Fruit fly (Drosophila melanogaster) whole organism, embryonic: ENCODE data around the gene IntS14.

Source experiments
- Adf1 ChIP-seq: fragments of 200-800 bp; sonication (Bioruptor generic); IDR thresholded peaks from 2 replicates; pipeline ENCODE4 v1.3.6; 2022; ENCODE audit warnings: missing biosample characterization, missing genetic modification characterization
- Atf6 ChIP-seq: fragments of 200-800 bp; sonication (Bioruptor generic); IDR thresholded peaks from 2 replicates; pipeline ENCODE4 v1.3.6; 2022; ENCODE audit warnings: missing biosample characterization, missing genetic modification characterization
- B-H2 ChIP-seq: fragments of 200-800 bp; sonication (Bioruptor generic); optimal IDR thresholded peaks from 2 replicates; lab custom pipeline; 2018; ENCODE audit warnings: missing biosample characterization, mild to moderate bottlenecking, missing genetic modification characterization
- Bgb ChIP-seq: fragments of 200-800 bp; sonication (Bioruptor generic); IDR thresholded peaks from 2 replicates; pipeline ENCODE4 v1.3.6; 2022; ENCODE audit warnings: missing biosample characterization, missing genetic modification characterization; ENCODE audit not compliant: partially characterized antibody
- CG10543 ChIP-seq: fragments of 200-800 bp; sonication (Bioruptor generic); optimal IDR thresholded peaks from 3 replicates; lab custom pipeline; 2017; ENCODE audit warnings: missing biosample characterization, mild to moderate bottlenecking, missing genetic modification characterization, moderate library complexity
- CG10654 ChIP-seq: fragments of 200-800 bp; sonication (Bioruptor generic); optimal IDR thresholded peaks from 2 replicates; lab custom pipeline; 2016; ENCODE audit warnings: missing biosample characterization, missing genetic modification characterization
- CG10979 ChIP-seq: fragments of 200-800 bp; sonication (Bioruptor generic); optimal IDR thresholded peaks from 2 replicates; lab custom pipeline; 2018; ENCODE audit warnings: missing biosample characterization, mild to moderate bottlenecking, missing genetic modification characterization, moderate library complexity
- CG11398 ChIP-seq: fragments of 200-800 bp; sonication (Bioruptor generic); optimal IDR thresholded peaks from 2 replicates; lab custom pipeline; 2016; ENCODE audit warnings: missing biosample characterization, missing genetic modification characterization
- CG14710 ChIP-seq: fragments of 200-800 bp; sonication (Bioruptor generic); optimal IDR thresholded peaks from 3 replicates; lab custom pipeline; 2019; ENCODE audit warnings: missing biosample characterization, mild to moderate bottlenecking, missing genetic modification characterization, moderate library complexity
- CG17361 ChIP-seq: fragments of 200-800 bp; sonication (Bioruptor generic); IDR thresholded peaks from 3 replicates; pipeline ENCODE4 v1.3.6; 2022; ENCODE audit warnings: missing biosample characterization, missing genetic modification characterization
- CG1792 ChIP-seq: fragments of 200-800 bp; sonication (Bioruptor generic); optimal IDR thresholded peaks from 2 replicates; lab custom pipeline; 2016; ENCODE audit warnings: missing biosample characterization, missing genetic modification characterization
- CG2129 ChIP-seq: fragments of 200-800 bp; sonication (Bioruptor generic); IDR thresholded peaks from 2 replicates; pipeline ENCODE4 v1.3.6; 2022; ENCODE audit warnings: missing biosample characterization, missing genetic modification characterization; ENCODE audit not compliant: partially characterized antibody
- CG2199 ChIP-seq: fragments of 200-800 bp; sonication (Bioruptor generic); IDR thresholded peaks from 3 replicates; pipeline ENCODE4 v1.3.6; 2022; ENCODE audit warnings: missing biosample characterization, missing genetic modification characterization
- CG2202 ChIP-seq: fragments of 200-800 bp; sonication (Bioruptor generic); optimal IDR thresholded peaks from 2 replicates; lab custom pipeline; 2018; ENCODE audit warnings: missing biosample characterization, mild to moderate bottlenecking, missing genetic modification characterization
- CG30431 ChIP-seq: fragments of 200-800 bp; sonication (Bioruptor generic); optimal IDR thresholded peaks from 2 replicates; lab custom pipeline; 2017; ENCODE audit warnings: missing biosample characterization, missing genetic modification characterization
- CG33557 ChIP-seq: fragments of 200-800 bp; sonication (Bioruptor generic); optimal IDR thresholded peaks from 2 replicates; lab custom pipeline; 2019; ENCODE audit warnings: missing biosample characterization, mild to moderate bottlenecking, missing genetic modification characterization, moderate library complexity
- CG4424 ChIP-seq: fragments of 200-800 bp; sonication (Bioruptor generic); optimal IDR thresholded peaks from 3 replicates; lab custom pipeline; 2016; ENCODE audit warnings: missing biosample characterization, missing genetic modification characterization
- CG6254 ChIP-seq: fragments of 200-800 bp; sonication (Bioruptor generic); optimal IDR thresholded peaks from 3 replicates; lab custom pipeline; 2017; ENCODE audit warnings: mild to moderate bottlenecking, missing biosample characterization, missing genetic modification reagents, missing genetic modification characterization
- CG6689 ChIP-seq: fragments of 200-800 bp; sonication (Bioruptor generic); IDR thresholded peaks from 2 replicates; pipeline ENCODE4 v1.3.6; 2022; ENCODE audit warnings: missing biosample characterization, missing genetic modification characterization
- CG6854 ChIP-seq: fragments of 200-800 bp; sonication (Bioruptor generic); optimal IDR thresholded peaks from 3 replicates; lab custom pipeline; 2017; ENCODE audit warnings: missing biosample characterization, mild to moderate bottlenecking, missing genetic modification characterization
- CG8765 ChIP-seq: fragments of 200-800 bp; sonication (Bioruptor generic); IDR thresholded peaks from 2 replicates; pipeline ENCODE4 v1.3.6; 2022; ENCODE audit warnings: missing biosample characterization, missing genetic modification characterization
- CG8924 ChIP-seq: fragments of 200-800 bp; optimal IDR thresholded peaks from 3 replicates; lab custom pipeline; 2019; ENCODE audit warnings: missing biosample characterization, mild to moderate bottlenecking, missing genetic modification characterization, moderate library complexity
- Gug ChIP-seq: fragments of 200-800 bp; sonication (Bioruptor generic); IDR thresholded peaks from 4 replicates; pipeline ENCODE4 v1.3.6; 2022; ENCODE audit warnings: missing biosample characterization, missing genetic modification characterization
- Hmx ChIP-seq: fragments of 200-800 bp; sonication (Bioruptor generic); optimal IDR thresholded peaks from 2 replicates; lab custom pipeline; 2016; ENCODE audit warnings: missing biosample characterization, missing genetic modification characterization
- MTF-1 ChIP-seq: fragments of 200-800 bp; sonication (Bioruptor generic); optimal IDR thresholded peaks from 2 replicates; lab custom pipeline; 2018; ENCODE audit warnings: missing biosample characterization, mild to moderate bottlenecking, missing genetic modification characterization, borderline replicate concordance
- NC2β ChIP-seq: fragments of 200-800 bp; sonication (Bioruptor generic); optimal IDR thresholded peaks from 2 replicates; lab custom pipeline; 2016; ENCODE audit warnings: missing biosample characterization, missing genetic modification characterization
- Oli ChIP-seq: fragments of 200-800 bp; sonication (Bioruptor generic); optimal IDR thresholded peaks from 2 replicates; lab custom pipeline; 2018; ENCODE audit warnings: missing biosample characterization, mild to moderate bottlenecking, missing genetic modification characterization, moderate library complexity
- Opbp ChIP-seq: fragments of 200-800 bp; sonication (Bioruptor generic); IDR thresholded peaks from 3 replicates; pipeline ENCODE4 v1.3.6; 2022; ENCODE audit warnings: missing biosample characterization, missing genetic modification characterization; ENCODE audit not compliant: partially characterized antibody
- Spps ChIP-seq: fragments of 200-800 bp; sonication (Bioruptor generic); optimal IDR thresholded peaks from 2 replicates; lab custom pipeline; 2018; ENCODE audit warnings: missing biosample characterization, mild to moderate bottlenecking, missing genetic modification characterization
- Ssrp ChIP-seq: fragments of 200-800 bp; sonication (Bioruptor generic); optimal IDR thresholded peaks from 2 replicates; lab custom pipeline; 2018; ENCODE audit warnings: missing biosample characterization, mild to moderate bottlenecking, missing genetic modification characterization, moderate library complexity
- Taf1 ChIP-seq: fragments of 200-800 bp; sonication (Bioruptor generic); IDR thresholded peaks from 2 replicates; pipeline ENCODE4 v1.3.6; 2022; ENCODE audit warnings: missing biosample characterization, missing genetic modification characterization
- ara ChIP-seq: fragments of 200-800 bp; sonication (Bioruptor generic); IDR thresholded peaks from 2 replicates; pipeline ENCODE4 v1.3.6; 2022; ENCODE audit warnings: missing biosample characterization, missing genetic modification characterization
- ci ChIP-seq: fragments of 200-800 bp; sonication (Bioruptor generic); IDR thresholded peaks from 3 replicates; pipeline ENCODE4 v1.3.6; 2022; ENCODE audit warnings: missing biosample characterization, missing genetic modification characterization
- disco-r ChIP-seq: fragments of 200-800 bp; sonication (Bioruptor generic); optimal IDR thresholded peaks from 2 replicates; lab custom pipeline; 2016; ENCODE audit warnings: missing biosample characterization, missing genetic modification characterization
- gce ChIP-seq: fragments of 200-800 bp; sonication (Bioruptor generic); IDR thresholded peaks from 3 replicates; pipeline ENCODE4 v1.3.6; 2022; ENCODE audit warnings: missing biosample characterization, missing genetic modification characterization
- jigr1 ChIP-seq: fragments of 200-800 bp; sonication (Bioruptor generic); IDR thresholded peaks from 3 replicates; pipeline ENCODE4 v1.3.6; 2022; ENCODE audit warnings: missing biosample characterization, missing genetic modification characterization
- kah ChIP-seq: fragments of 200-800 bp; sonication (Bioruptor generic); optimal IDR thresholded peaks from 2 replicates; lab custom pipeline; 2018; ENCODE audit warnings: missing biosample characterization, mild to moderate bottlenecking, missing genetic modification characterization
- kni ChIP-seq: fragments of 200-800 bp; sonication (Bioruptor generic); optimal IDR thresholded peaks from 3 replicates; lab custom pipeline; 2017; ENCODE audit warnings: mild to moderate bottlenecking, missing biosample characterization, missing genetic modification reagents, missing genetic modification characterization
- knrl ChIP-seq: fragments of 200-800 bp; sonication (Bioruptor generic); IDR thresholded peaks from 3 replicates; pipeline ENCODE4 v1.3.6; 2022; ENCODE audit warnings: missing biosample characterization, missing genetic modification characterization; ENCODE audit not compliant: partially characterized antibody
- psq ChIP-seq: fragments of 200-800 bp; sonication (Bioruptor generic); optimal IDR thresholded peaks from 2 replicates; lab custom pipeline; 2017; ENCODE audit warnings: missing biosample characterization, missing genetic modification characterization
- schlank ChIP-seq: fragments of 200-800 bp; sonication (Bioruptor generic); optimal IDR thresholded peaks from 2 replicates; lab custom pipeline; 2018; ENCODE audit warnings: missing biosample characterization, mild to moderate bottlenecking, missing genetic modification characterization
- sens ChIP-seq: fragments of 200-800 bp; sonication (Bioruptor generic); peaks from one replicate; lab custom pipeline; 2016; ENCODE audit warnings: missing biosample characterization, missing genetic modification characterization
- shn ChIP-seq: fragments of 200-800 bp; sonication (Bioruptor generic); optimal IDR thresholded peaks from 3 replicates; lab custom pipeline; 2016; ENCODE audit warnings: missing biosample characterization, missing genetic modification characterization
- slou ChIP-seq: fragments of 200-800 bp; sonication (Bioruptor generic); optimal IDR thresholded peaks from 3 replicates; lab custom pipeline; 2016; ENCODE audit warnings: missing biosample characterization, missing genetic modification characterization
- tna ChIP-seq: fragments of 200-800 bp; sonication (Bioruptor generic); IDR thresholded peaks from 2 replicates; pipeline ENCODE4 v1.3.6; 2022; ENCODE audit warnings: missing biosample characterization, missing genetic modification characterization; ENCODE audit not compliant: partially characterized antibody
- trh ChIP-seq: fragments of 200-800 bp; sonication (Bioruptor generic); optimal IDR thresholded peaks from 2 replicates; lab custom pipeline; 2016; ENCODE audit warnings: missing biosample characterization, missing genetic modification characterization
- unpg ChIP-seq: fragments of 200-800 bp; sonication (Bioruptor generic); optimal IDR thresholded peaks from 3 replicates; lab custom pipeline; 2018; ENCODE audit warnings: missing biosample characterization, mild to moderate bottlenecking, missing genetic modification characterization, moderate library complexity
- vvl ChIP-seq: fragments of 200-800 bp; sonication (Bioruptor generic); IDR thresholded peaks from 2 replicates; pipeline ENCODE4 v1.3.6; 2022; ENCODE audit warnings: missing biosample characterization, missing genetic modification characterization
- z ChIP-seq: fragments of 200-800 bp; sonication (Bioruptor generic); IDR thresholded peaks from 3 replicates; pipeline ENCODE4 v1.3.6; 2022; ENCODE audit warnings: missing biosample characterization, missing genetic modification characterization

IntS14 gene

DNA sequence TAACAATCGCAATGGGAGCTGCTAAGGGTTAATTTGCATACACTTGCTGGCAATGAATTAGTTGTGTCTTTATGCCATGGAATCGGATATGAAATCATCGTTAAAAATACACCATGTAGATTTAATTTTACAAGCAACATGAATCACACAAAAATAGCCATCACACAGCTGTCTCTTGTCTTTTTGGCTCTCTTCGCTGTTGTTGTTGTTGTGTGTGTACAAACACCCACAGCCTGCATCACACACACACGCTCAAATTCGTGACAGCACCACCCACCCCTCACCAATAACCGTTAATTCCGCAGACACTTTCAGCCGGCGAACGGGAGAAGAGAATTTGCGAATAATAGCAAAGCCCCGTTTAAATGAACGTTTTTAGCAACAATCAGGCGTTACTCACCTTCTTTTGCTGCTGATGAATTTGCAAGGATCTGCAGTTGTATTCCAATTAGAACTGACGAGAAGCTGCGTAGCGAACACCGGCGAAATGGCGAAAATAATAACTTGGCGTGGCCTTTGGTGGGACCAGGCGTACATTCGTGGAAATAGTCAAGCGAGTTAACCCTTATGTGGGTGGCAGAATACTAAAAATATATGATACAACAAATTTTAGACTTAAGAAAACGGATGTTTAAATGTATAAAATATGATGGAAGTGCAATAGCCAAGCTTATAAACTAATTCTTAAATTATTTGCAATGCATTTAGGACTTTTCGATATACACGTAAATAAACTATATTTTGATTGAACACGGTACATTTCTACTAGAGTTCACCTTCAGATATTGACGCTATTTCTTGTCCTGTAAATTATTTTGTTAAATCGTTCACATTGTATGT is 6.3 kb upstream of the IntS14 start, which contains the start of gene capt (continued):
- TF ChIP-seq MTF-1 (GFP tag; lab: Kevin White, UChicago) (no peak), knrl (GFP tag; lab: Robert Waterston, UW) (no peak), CG8765 (GFP tag; lab: Robert Waterston, UW) (no peak), ci (GFP tag; lab: Robert Waterston, UW) (peak; percentile 57; the same call in 1 of the 3 replicates), trh (no peak), tna (GFP tag; lab: Robert Waterston, UW) (no peak), B-H2 (GFP tag; lab: Kevin White, UChicago) (no peak), CG30431 (GFP tag; lab: Kevin White, UChicago) (no peak), Atf6 (GFP tag; lab: Robert Waterston, UW) (no peak), CG10654 (no peak), Oli (tag; lab: Kevin White, UChicago) (peak; percentile 34), kah (GFP tag; lab: Kevin White, UChicago) (peak; percentile 94), NC2β (GFP tag; lab: Kevin White, UChicago) (no peak), Opbp (no peak), CG6689 (peak; percentile 68), Ssrp (tag; lab: Kevin White, UChicago) (peak; percentile 22), CG4424 (GFP tag; lab: Kevin White, UChicago) (peak; percentile 21), Bgb (GFP tag; lab: Robert Waterston, UW) (peak; percentile 42; the same call in 1 of the 2 replicates), z (GFP tag; lab: Robert Waterston, UW) (0 out of 3 replicates have a peak, but pooled peaks have one; percentile 3), Gug (GFP tag; lab: Robert Waterston, UW) (0 out of 4 replicates have a peak, but pooled peaks have one; percentile 16), Adf1 (no peak), psq (GFP tag; lab: Kevin White, UChicago) (no peak), CG6254 (GFP tag; lab: Kevin White, UChicago) (no peak), slou (GFP tag; lab: Kevin White, UChicago) (no peak), CG17361 (peak; percentile 58; the same call in 2 of the 3 replicates), CG11398 (GFP tag; lab: Kevin White, UChicago) (no peak), Hmx (GFP tag; lab: Kevin White, UChicago) (no peak), CG33557 (GFP tag; lab: Kevin White, UChicago) (no peak), CG10979 (tag; lab: Kevin White, UChicago) (no peak), sens (peak; percentile 73), jigr1 (GFP tag; lab: Robert Waterston, UW) (peak; percentile 75; the same call in 2 of the 3 replicates), Taf1 (GFP tag; lab: Robert Waterston, UW) (peak; percentile 53; the same call in 1 of the 2 replicates), CG1792 (no peak), ara (GFP tag; lab: Robert Waterston, UW) (no peak), CG8924 (tag; lab: Kevin White, UChicago) (peak; percentile 35), CG6854 (GFP tag; lab: Kevin White, UChicago) (no peak), CG14710 (tag; lab: Kevin White, UChicago) (peak; percentile 38), unpg (GFP tag; lab: Kevin White, UChicago) (peak; percentile 2), CG2129 (GFP tag; lab: Robert Waterston, UW) (no peak), disco-r (GFP tag; lab: Kevin White, UChicago) (no peak), vvl (peak; percentile 27; the same call in 1 of the 2 replicates), CG2199 (no peak), gce (no peak), schlank (tag; lab: Kevin White, UChicago) (peak; percentile 27), CG10543 (GFP tag; lab: Kevin White, UChicago) (peak; percentile 2), kni (no peak), CG2202 (no peak), shn (GFP tag; lab: Kevin White, UChicago) (no peak), Spps (no peak)
